Worm (Caenorhabditis elegans) whole organism, L1 larva: Measurements from ENCODE around the gene Y108G3AL.2.
A peak's percentile ranks its signal among the peaks of the same experiment; 100 is the strongest.

Experiments
- C04F5.9 ChIP-seq: sonication (generic microtip); optimal IDR thresholded peaks from 2 replicates; lab custom pipeline; 2016; ENCODE audit warnings: missing genetic modification characterization, missing compliant biosample characterization
- C34B4.2 ChIP-seq: sonication (generic microtip); optimal IDR thresholded peaks from 2 replicates; lab custom pipeline; 2017; ENCODE audit warnings: mild to moderate bottlenecking, missing genetic modification characterization, missing compliant biosample characterization
- F16B12.6 ChIP-seq: fragments of 150-350 bp; optimal IDR thresholded peaks from 2 replicates; lab custom pipeline; 2014; ENCODE audit warnings: missing biosample characterization, missing genetic modification characterization
- alr-1 ChIP-seq: fragments of 200-800 bp; sonication (Bioruptor generic); optimal IDR thresholded peaks from 2 replicates; lab custom pipeline; 2018; ENCODE audit warnings: borderline replicate concordance, mild to moderate bottlenecking, missing genetic modification characterization, missing compliant biosample characterization
- aly-2 ChIP-seq: fragments of 150-350 bp; optimal IDR thresholded peaks from 2 replicates; lab custom pipeline; 2014; ENCODE audit warnings: missing biosample characterization, missing genetic modification characterization
- ama-1 ChIP-seq: fragments of 150-350 bp; optimal IDR thresholded peaks from 2 replicates; lab custom pipeline; 2014
- blmp-1 ChIP-seq: fragments of 150-350 bp; optimal IDR thresholded peaks from 2 replicates; lab custom pipeline; 2014; ENCODE audit warnings: missing biosample characterization, missing genetic modification characterization
- ceh-63 ChIP-seq: fragments of 200-800 bp; sonication (Bioruptor generic); optimal IDR thresholded peaks from 2 replicates; lab custom pipeline; 2018; ENCODE audit warnings: mild to moderate bottlenecking, missing genetic modification characterization, missing compliant biosample characterization
- ceh-82 ChIP-seq, 3 experiments: fragments of 150-350 bp in 1 of 3; sonication (generic microtip) in 2 of 3; optimal IDR thresholded peaks; 2 replicates each; lab custom pipeline; 2014 to 2017; ENCODE audit warnings: missing biosample characterization in 3 of 3, missing genetic modification characterization in 3 of 3
- ceh-90 ChIP-seq: sonication (generic microtip); optimal IDR thresholded peaks from 2 replicates; lab custom pipeline; 2016; ENCODE audit warnings: missing genetic modification characterization, missing compliant biosample characterization
- dsc-1 ChIP-seq: sonication (generic microtip); optimal IDR thresholded peaks from 2 replicates; lab custom pipeline; 2016; ENCODE audit warnings: mild to moderate bottlenecking, missing genetic modification characterization, missing compliant biosample characterization
- fkh-4 ChIP-seq: sonication (generic microtip); optimal IDR thresholded peaks from 2 replicates; lab custom pipeline; 2016; ENCODE audit warnings: missing compliant biosample characterization, missing genetic modification characterization, borderline replicate concordance
- fkh-8 ChIP-seq: sonication (generic microtip); optimal IDR thresholded peaks from 2 replicates; lab custom pipeline; 2016; ENCODE audit warnings: mild to moderate bottlenecking, missing genetic modification characterization, missing compliant biosample characterization
- fos-1 ChIP-seq: fragments of 150-350 bp; optimal IDR thresholded peaks from 2 replicates; lab custom pipeline; 2014; ENCODE audit warnings: missing biosample characterization, missing genetic modification characterization
- hlh-17 ChIP-seq: fragments of 200-800 bp; sonication (Bioruptor generic); optimal IDR thresholded peaks from 2 replicates; lab custom pipeline; 2018; ENCODE audit warnings: missing genetic modification characterization, mild to moderate bottlenecking, missing compliant biosample characterization, moderate library complexity, borderline replicate concordance
- hlh-4 ChIP-seq: sonication (generic microtip); optimal IDR thresholded peaks from 2 replicates; lab custom pipeline; 2016; ENCODE audit warnings: mild to moderate bottlenecking, missing genetic modification characterization, missing compliant biosample characterization
- hpl-2 ChIP-seq: fragments of 150-350 bp; optimal IDR thresholded peaks from 2 replicates; lab custom pipeline; 2014; ENCODE audit warnings: missing biosample characterization, missing genetic modification reagents, missing genetic modification characterization
- irx-1 ChIP-seq: sonication (generic microtip); optimal IDR thresholded peaks from 2 replicates; lab custom pipeline; 2016; ENCODE audit warnings: missing genetic modification characterization, missing compliant biosample characterization
- isw-1 ChIP-seq: fragments of 200-800 bp; sonication (Bioruptor generic); IDR thresholded peaks from 2 replicates; pipeline ENCODE4 v1.3.6; 2022; ENCODE audit warnings: missing genetic modification characterization, missing compliant biosample characterization
- jun-1 ChIP-seq: fragments of 150-350 bp; optimal IDR thresholded peaks from 2 replicates; lab custom pipeline; 2014; ENCODE audit warnings: missing biosample characterization, missing genetic modification reagents, missing genetic modification characterization
- lin-14 ChIP-seq: fragments of 200-800 bp; sonication (Bioruptor generic); optimal IDR thresholded peaks from 2 replicates; lab custom pipeline; 2018; ENCODE audit warnings: mild to moderate bottlenecking, missing genetic modification characterization, moderate library complexity, missing compliant biosample characterization
- lin-15B ChIP-seq: fragments of 150-350 bp; sonication (generic microtip); optimal IDR thresholded peaks from 3 replicates; lab custom pipeline; 2014; ENCODE audit warnings: missing biosample characterization, missing genetic modification characterization
- lin-39 ChIP-seq: fragments of 150-350 bp; optimal IDR thresholded peaks from 2 replicates; lab custom pipeline; 2014; ENCODE audit warnings: missing biosample characterization, missing genetic modification reagents, missing genetic modification characterization
- lir-3 ChIP-seq: sonication (generic microtip); optimal IDR thresholded peaks from 2 replicates; lab custom pipeline; 2016; ENCODE audit warnings: mild to moderate bottlenecking, missing genetic modification characterization, moderate library complexity, missing compliant biosample characterization; ENCODE audit not compliant: poor library complexity
- lsy-2 ChIP-seq, 2 experiments: fragments of 150-350 bp; optimal IDR thresholded peaks; 2 replicates each; lab custom pipeline; 2014; ENCODE audit warnings: missing biosample characterization in 2 of 2, missing genetic modification characterization in 2 of 2
- mab-9 ChIP-seq: fragments of 200-800 bp; sonication (Bioruptor generic); IDR thresholded peaks from 2 replicates; pipeline ENCODE4 v1.3.6; 2022; ENCODE audit warnings: missing genetic modification reagents, missing genetic modification characterization, missing compliant biosample characterization
- mef-2 ChIP-seq: fragments of 150-350 bp; optimal IDR thresholded peaks from 2 replicates; lab custom pipeline; 2014; ENCODE audit warnings: missing biosample characterization, missing genetic modification characterization
- mep-1 ChIP-seq: fragments of 150-350 bp; optimal IDR thresholded peaks from 2 replicates; lab custom pipeline; 2014; ENCODE audit warnings: missing biosample characterization, missing genetic modification characterization
- nhr-11 ChIP-seq: fragments of 150-350 bp; optimal IDR thresholded peaks from 2 replicates; lab custom pipeline; 2014; ENCODE audit warnings: missing biosample characterization, missing genetic modification characterization
- nhr-19 ChIP-seq: fragments of 200-800 bp; sonication (Bioruptor generic); conservative IDR thresholded peaks from 2 replicates; pipeline ENCODE4 v1.3.6; 2022; ENCODE audit warnings: missing genetic modification characterization, missing compliant biosample characterization
- nhr-20 ChIP-seq: sonication (generic microtip); optimal IDR thresholded peaks from 2 replicates; lab custom pipeline; 2016; ENCODE audit warnings: mild to moderate bottlenecking, missing genetic modification characterization, missing compliant biosample characterization
- nhr-237 ChIP-seq: fragments of 150-350 bp; optimal IDR thresholded peaks from 2 replicates; lab custom pipeline; 2014; ENCODE audit warnings: missing biosample characterization, missing genetic modification characterization
- nhr-47 ChIP-seq: sonication (generic microtip); optimal IDR thresholded peaks from 2 replicates; lab custom pipeline; 2016; ENCODE audit warnings: mild to moderate bottlenecking, missing genetic modification characterization, moderate library complexity, missing compliant biosample characterization
- nhr-71 ChIP-seq: sonication (generic microtip); optimal IDR thresholded peaks from 2 replicates; lab custom pipeline; 2016; ENCODE audit warnings: mild to moderate bottlenecking, missing genetic modification characterization, moderate library complexity, missing compliant biosample characterization
- nhr-76 ChIP-seq: sonication (generic microtip); optimal IDR thresholded peaks from 2 replicates; lab custom pipeline; 2017; ENCODE audit warnings: missing biosample characterization, missing genetic modification characterization
- nhr-84 ChIP-seq: sonication (generic microtip); optimal IDR thresholded peaks from 2 replicates; lab custom pipeline; 2017; ENCODE audit warnings: missing biosample characterization, missing genetic modification characterization
- nhr-85 ChIP-seq: sonication (generic microtip); peaks from one replicate; lab custom pipeline; 2016; ENCODE audit warnings: missing genetic modification characterization, inconsistent platforms, missing compliant biosample characterization
- nhr-90 ChIP-seq: sonication (generic microtip); optimal IDR thresholded peaks from 2 replicates; lab custom pipeline; 2016; ENCODE audit warnings: mild to moderate bottlenecking, missing genetic modification characterization, missing compliant biosample characterization; ENCODE audit not compliant: poor library complexity
- pag-3 ChIP-seq: sonication (generic microtip); optimal IDR thresholded peaks from 2 replicates; lab custom pipeline; 2017; ENCODE audit warnings: missing genetic modification characterization, mild to moderate bottlenecking, missing compliant biosample characterization, antibody characterized with exemption, borderline replicate concordance; ENCODE audit not compliant: insufficient read depth
- pax-3 ChIP-seq: fragments of 200-800 bp; sonication (Bioruptor generic); optimal IDR thresholded peaks from 2 replicates; lab custom pipeline; 2018; ENCODE audit warnings: mild to moderate bottlenecking, missing genetic modification characterization, moderate library complexity, missing compliant biosample characterization
- pqm-1 ChIP-seq: sonication (generic microtip); optimal IDR thresholded peaks from 3 replicates; lab custom pipeline; 2017; ENCODE audit warnings: missing biosample characterization, missing genetic modification characterization
- rnt-1 ChIP-seq: sonication (generic microtip); optimal IDR thresholded peaks from 2 replicates; lab custom pipeline; 2016; ENCODE audit warnings: mild to moderate bottlenecking, missing genetic modification characterization, moderate library complexity, missing compliant biosample characterization
- skn-1 ChIP-seq: fragments of 150-350 bp; optimal IDR thresholded peaks from 2 replicates; lab custom pipeline; 2014; ENCODE audit warnings: missing biosample characterization, missing genetic modification characterization
- sup-37 ChIP-seq: fragments of 200-800 bp; sonication (Bioruptor generic); optimal IDR thresholded peaks from 2 replicates; lab custom pipeline; 2018; ENCODE audit warnings: mild to moderate bottlenecking, missing genetic modification characterization, missing compliant biosample characterization
- swsn-7 ChIP-seq: sonication (generic microtip); optimal IDR thresholded peaks from 2 replicates; lab custom pipeline; 2016; ENCODE audit warnings: missing genetic modification characterization, missing compliant biosample characterization
- tbx-2 ChIP-seq: sonication (generic microtip); optimal IDR thresholded peaks from 2 replicates; lab custom pipeline; 2016; ENCODE audit warnings: missing genetic modification characterization, missing compliant biosample characterization
- tlp-1 ChIP-seq: fragments of 150-350 bp; optimal IDR thresholded peaks from 2 replicates; lab custom pipeline; 2014; ENCODE audit warnings: missing biosample characterization, missing genetic modification characterization
- unc-62 ChIP-seq: fragments of 150-350 bp; optimal IDR thresholded peaks from 2 replicates; lab custom pipeline; 2014; ENCODE audit warnings: missing biosample characterization, missing genetic modification reagents, missing genetic modification characterization
- unc-98 ChIP-seq: fragments of 200-800 bp; sonication (Bioruptor generic); IDR thresholded peaks from 2 replicates; pipeline ENCODE4 v1.3.6; 2022; ENCODE audit warnings: missing genetic modification characterization, missing compliant biosample characterization
- vab-15 ChIP-seq: sonication (generic microtip); optimal IDR thresholded peaks from 2 replicates; lab custom pipeline; 2017; ENCODE audit warnings: missing genotype, mild to moderate bottlenecking, missing genetic modification characterization, missing compliant biosample characterization
- xbp-1 ChIP-seq: sonication (generic microtip); optimal IDR thresholded peaks from 2 replicates; lab custom pipeline; 2016; ENCODE audit warnings: missing genetic modification characterization, missing compliant biosample characterization
- zag-1 ChIP-seq: fragments of 150-350 bp; optimal IDR thresholded peaks from 2 replicates; lab custom pipeline; 2014; ENCODE audit warnings: missing biosample characterization, missing genetic modification characterization
- zip-4 ChIP-seq: fragments of 200-800 bp; sonication (Bioruptor generic); optimal IDR thresholded peaks from 2 replicates; lab custom pipeline; 2018; ENCODE audit warnings: mild to moderate bottlenecking, missing genetic modification characterization, moderate library complexity, missing compliant biosample characterization

The Y108G3AL.2 gene

ce11 chrV:176870-177467 lies 10.2 kb downstream of the Y108G3AL.2 start, which contains the start of gene cul-3 (continued):
- peak; percentile 54 for TF ChIP-seq lin-15B
- TF ChIP-seq hlh-17, result no peak
- TF ChIP-seq jun-1 (tag; lab: Kevin White, UChicago), result peak; percentile 31
- TF ChIP-seq zip-4 (GFP tag; lab: Kevin White, UChicago), result no peak
- TF ChIP-seq blmp-1 (tag; lab: Kevin White, UChicago), result peak; percentile 44
- peak; percentile 52 for TF ChIP-seq isw-1 (GFP tag; lab: Robert Waterston, UW)
- TF ChIP-seq ceh-82 (tag; optimal IDR thresholded peaks at IDR 0.05; lab: Kevin White, UChicago), result peak; percentile 58 to 77 (median 67)
- TF ChIP-seq nhr-237 (tag; lab: Kevin White, UChicago), result no peak
- peak; percentile 71 for TF ChIP-seq nhr-90
- TF ChIP-seq mep-1 (tag; lab: Kevin White, UChicago), result peak; percentile 89
- no peak for TF ChIP-seq rnt-1 (tag; lab: Kevin White, UChicago)
- peak; percentile 72 for TF ChIP-seq irx-1 (tag; lab: Kevin White, UChicago)
- TF ChIP-seq hlh-4 (tag; lab: Kevin White, UChicago), result no peak
- peak; percentile 85 for TF ChIP-seq nhr-71
- TF ChIP-seq fos-1, result no peak
- no peak for TF ChIP-seq C34B4.2 (tag; lab: Kevin White, UChicago)
- peak; percentile 77 for TF ChIP-seq nhr-85 (tag; lab: Kevin White, UChicago)
- TF ChIP-seq unc-62 (GFP tag; lab: Kevin White, UChicago), result no peak
- peak; percentile 63 for TF ChIP-seq xbp-1 (tag; lab: Kevin White, UChicago)
- no peak for TF ChIP-seq unc-98 (GFP tag; lab: Robert Waterston, UW)
- TF ChIP-seq tbx-2 (tag; lab: Kevin White, UChicago), result peak; percentile 78
- TF ChIP-seq nhr-84, result no peak
- no peak for TF ChIP-seq tlp-1
- TF ChIP-seq lin-39 (tag; lab: Kevin White, UChicago), result peak; percentile 75
- TF ChIP-seq F16B12.6 (tag; lab: Kevin White, UChicago), result peak; percentile 53
- TF ChIP-seq alr-1, result no peak
- peak; percentile 74 for TF ChIP-seq swsn-7 (tag; lab: Kevin White, UChicago)
- TF ChIP-seq ama-1 (lab: Kevin White, UChicago), result no peak
- no peak for TF ChIP-seq lin-14 (GFP tag; lab: Kevin White, UChicago)
- no peak for TF ChIP-seq pqm-1
- TF ChIP-seq dsc-1 (tag; lab: Kevin White, UChicago), result peak; percentile 71
- TF ChIP-seq nhr-20 (tag; lab: Kevin White, UChicago), result peak; percentile 55
- TF ChIP-seq vab-15 (tag; lab: Kevin White, UChicago), result no peak
- TF ChIP-seq skn-1, result peak; percentile 64
- peak; percentile 64 for TF ChIP-seq nhr-19 (GFP tag; lab: Robert Waterston, UW)
- TF ChIP-seq sup-37 (GFP tag; lab: Kevin White, UChicago), result no peak
- peak; percentile 27 for TF ChIP-seq nhr-11 (tag; lab: Kevin White, UChicago)
- no peak for TF ChIP-seq ceh-90 (tag; lab: Kevin White, UChicago)
- TF ChIP-seq nhr-47 (tag; lab: Kevin White, UChicago), result peak; percentile 87
- peak; percentile 60 for TF ChIP-seq aly-2
- no peak for TF ChIP-seq lir-3 (tag; lab: Kevin White, UChicago)
- TF ChIP-seq zag-1, result no peak
- TF ChIP-seq pax-3 (tag; lab: Kevin White, UChicago), result no peak
- no peak for TF ChIP-seq nhr-76 (tag; lab: Kevin White, UChicago)
- peak; percentile 47 for TF ChIP-seq fkh-8 (tag; lab: Kevin White, UChicago)
- TF ChIP-seq C04F5.9 (tag; lab: Kevin White, UChicago), result peak; percentile 53
- TF ChIP-seq mef-2, result no peak
- peak; percentile 10; the same call in 1 of the 2 replicates for TF ChIP-seq mab-9 (GFP tag; lab: Robert Waterston, UW)
- no peak for TF ChIP-seq ceh-63
- TF ChIP-seq lsy-2 (tag; optimal IDR thresholded peaks at IDR 0.05; lab: Kevin White, UChicago), result peak; percentile 72 to 77
- TF ChIP-seq hpl-2 (GFP tag; lab: Kevin White, UChicago), result no peak
- TF ChIP-seq fkh-4 (tag; lab: Kevin White, UChicago), result peak; percentile 5
- no peak for TF ChIP-seq pag-3 (tag; lab: Kevin White, UChicago)
